Worm (Caenorhabditis elegans) whole organism, L1 larva: Measurements from ENCODE around the gene nhr-214.

ENCODE experiments used
- aly-2 ChIP-seq: fragments of 150-350 bp; optimal IDR thresholded peaks from 2 replicates; lab custom pipeline; 2014; ENCODE audit warnings: missing biosample characterization, missing genetic modification characterization
- ama-1 ChIP-seq: fragments of 150-350 bp; optimal IDR thresholded peaks from 2 replicates; lab custom pipeline; 2014
- ceh-82 ChIP-seq, 3 experiments: fragments of 150-350 bp in 1 of 3; sonication (generic microtip) in 2 of 3; optimal IDR thresholded peaks; 2 replicates each; lab custom pipeline; 2014 to 2017; ENCODE audit warnings: missing biosample characterization in 3 of 3, missing genetic modification characterization in 3 of 3
- egl-13 ChIP-seq: sonication (generic microtip); optimal IDR thresholded peaks from 2 replicates; lab custom pipeline; 2016; ENCODE audit warnings: missing genotype, missing genetic modification reagents, missing genetic modification characterization, missing compliant biosample characterization
- elt-3 ChIP-seq, 6 experiments: fragments of 150-350 bp in 1 of 6; sonication (generic microtip); optimal IDR thresholded peaks; 2 replicates each; lab custom pipeline; 2017 to 2018; ENCODE audit warnings: missing biosample characterization in 6 of 6, missing genetic modification characterization in 6 of 6, inconsistent platforms in 1 of 6
- fos-1 ChIP-seq: fragments of 150-350 bp; optimal IDR thresholded peaks from 2 replicates; lab custom pipeline; 2014; ENCODE audit warnings: missing biosample characterization, missing genetic modification characterization
- lin-13 ChIP-seq: fragments of 150-350 bp; optimal IDR thresholded peaks from 2 replicates; lab custom pipeline; 2014; ENCODE audit warnings: missing biosample characterization, missing genetic modification reagents, missing genetic modification characterization
- lin-39 ChIP-seq: fragments of 150-350 bp; optimal IDR thresholded peaks from 2 replicates; lab custom pipeline; 2014; ENCODE audit warnings: missing biosample characterization, missing genetic modification reagents, missing genetic modification characterization
- nhr-76 ChIP-seq: sonication (generic microtip); optimal IDR thresholded peaks from 2 replicates; lab custom pipeline; 2017; ENCODE audit warnings: missing biosample characterization, missing genetic modification characterization
- pag-3 ChIP-seq: sonication (generic microtip); optimal IDR thresholded peaks from 2 replicates; lab custom pipeline; 2017; ENCODE audit warnings: missing genetic modification characterization, mild to moderate bottlenecking, missing compliant biosample characterization, antibody characterized with exemption, borderline replicate concordance; ENCODE audit not compliant: insufficient read depth
- unc-62 ChIP-seq: fragments of 150-350 bp; optimal IDR thresholded peaks from 2 replicates; lab custom pipeline; 2014; ENCODE audit warnings: missing biosample characterization, missing genetic modification reagents, missing genetic modification characterization
- ztf-11 ChIP-seq, 2 experiments: sonication (generic microtip); optimal IDR thresholded peaks; 2 replicates each; lab custom pipeline; 2016 to 2017; ENCODE audit warnings: missing genetic modification characterization in 2 of 2, missing biosample characterization in 1 of 2, missing compliant biosample characterization in 1 of 2

ce11 chrX:12671638-12672290 lies 30.1 kb downstream of the nhr-214 start:
- TF ChIP-seq lin-39 (tag; lab: Kevin White, UChicago) (no peak), ztf-11 (tag; optimal IDR thresholded peaks at IDR 0.05; lab: Kevin White, UChicago) (no peak), nhr-76 (tag; lab: Kevin White, UChicago) (no peak), elt-3 (tag; optimal IDR thresholded peaks at IDR 0.05; lab: Kevin White, UChicago) (no peak), ceh-82 (tag; optimal IDR thresholded peaks at IDR 0.05; lab: Kevin White, UChicago) (no peak), lin-13 (GFP tag; lab: Kevin White, UChicago) (no peak), egl-13 (tag; lab: Kevin White, UChicago) (no peak), ama-1 (lab: Kevin White, UChicago) (no peak), aly-2 (tag; lab: Kevin White, UChicago) (no peak), fos-1 (no peak), unc-62 (GFP tag; lab: Kevin White, UChicago) (no peak), pag-3 (tag; lab: Kevin White, UChicago) (no peak)
